Worm (Caenorhabditis elegans): ENCODE data around the gene B0035.3.

B0035.3 gene

DNA sequence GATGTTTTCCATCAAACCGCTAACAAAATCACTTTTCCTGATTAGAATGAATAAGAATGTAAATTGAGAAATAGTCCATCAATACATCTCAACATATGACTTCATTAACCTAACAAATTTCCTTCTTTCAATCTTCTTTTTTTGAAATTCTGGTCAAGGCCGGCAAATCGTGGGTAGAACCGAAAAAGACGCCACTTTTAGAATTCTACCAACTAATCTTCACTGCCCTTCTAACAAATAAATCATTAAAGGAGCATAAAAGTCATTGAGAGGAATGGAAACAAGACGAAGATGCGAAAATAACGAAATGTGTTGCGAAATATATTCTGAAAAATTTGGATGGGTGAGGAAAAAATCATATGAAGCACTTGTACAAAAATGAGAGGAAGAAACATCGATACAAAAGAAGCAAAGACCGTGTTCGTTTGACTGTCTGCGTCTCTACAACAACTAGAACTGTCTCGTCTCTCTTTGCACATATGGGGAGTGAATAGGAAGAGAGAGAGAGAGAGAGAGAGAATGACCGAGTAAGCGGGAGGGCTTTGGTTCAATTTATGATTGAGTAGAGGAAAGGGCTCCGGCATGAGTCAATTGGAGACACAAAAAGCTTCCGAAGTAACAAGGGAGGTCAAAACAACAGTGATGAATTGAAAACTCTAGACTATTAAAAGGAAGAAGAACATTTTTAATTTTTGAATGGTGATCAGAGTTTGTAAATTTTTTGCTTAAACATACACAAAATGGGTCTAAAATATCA, 49.2 kb upstream of the B0035.3 start:
- TF ChIP-seq ama-1 (optimal IDR thresholded peaks at IDR 0.05): no peak
- no peak for TF ChIP-seq syd-9 (tag; optimal IDR thresholded peaks at IDR 0.05)
- TF ChIP-seq tbx-2 (tag; optimal IDR thresholded peaks at IDR 0.05): peak; percentile 0
- peak; percentile 5 for TF ChIP-seq nfya-1 (tag; optimal IDR thresholded peaks at IDR 0.05)

DNA sequence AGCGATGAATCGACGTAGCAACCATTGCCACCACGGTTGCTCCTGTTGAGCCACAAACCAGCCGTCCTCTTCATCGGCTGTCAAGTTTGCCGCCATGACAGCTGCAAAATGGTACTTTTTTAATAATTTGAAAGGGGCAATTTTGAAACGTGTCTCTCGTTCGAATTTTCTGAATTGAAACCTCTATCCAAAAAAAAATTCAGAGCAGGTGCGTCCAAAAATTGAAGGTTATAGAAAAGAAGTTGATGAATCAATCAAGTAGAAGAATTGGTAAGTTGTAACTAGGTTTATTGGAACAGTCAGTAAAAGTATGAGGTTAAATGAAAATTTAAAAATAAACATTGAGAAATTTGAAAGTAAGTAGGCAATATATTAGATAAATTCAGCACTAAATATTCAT, 46.6 kb upstream of the B0035.3 start, which contains the start of gene T01G1.4:
TSS of gene T01G1.4 (minus strand) at position 101 of the 400 bp plus-strand sequence.
- TF ChIP-seq gmeb-2 (tag; optimal IDR thresholded peaks at IDR 0.05): no peak
- TF ChIP-seq pax-1 (tag; optimal IDR thresholded peaks at IDR 0.05): no peak
- TF ChIP-seq madf-2 (tag; optimal IDR thresholded peaks at IDR 0.05): no peak
- TF ChIP-seq hlh-15 (tag; optimal IDR thresholded peaks at IDR 0.05): no peak
- no peak for TF ChIP-seq ceh-30 (tag; optimal IDR thresholded peaks at IDR 0.05)
- no peak for TF ChIP-seq hlh-30 (tag; optimal IDR thresholded peaks at IDR 0.05; ENCODE audit: insufficient read depth)
- TF ChIP-seq unc-42 (tag; optimal IDR thresholded peaks at IDR 0.05): no peak
- TF ChIP-seq sox-4 (tag; optimal IDR thresholded peaks at IDR 0.05): no peak
- no peak for TF ChIP-seq pqm-1 (tag; optimal IDR thresholded peaks at IDR 0.05)
- no peak for TF ChIP-seq tbx-2 (tag; optimal IDR thresholded peaks at IDR 0.05)
- TF ChIP-seq lin-11 (tag; optimal IDR thresholded peaks at IDR 0.05): no peak
- no peak for TF ChIP-seq ztf-16 (tag; optimal IDR thresholded peaks at IDR 0.05)
- no peak for TF ChIP-seq tbx-7 (tag; optimal IDR thresholded peaks at IDR 0.05)
- no peak for TF ChIP-seq dve-1 (tag; optimal IDR thresholded peaks at IDR 0.05)
- no peak for TF ChIP-seq che-1 (tag; optimal IDR thresholded peaks at IDR 0.05)
- TF ChIP-seq rnt-1 (tag; optimal IDR thresholded peaks at IDR 0.05): no peak
- TF ChIP-seq pros-1 (tag; optimal IDR thresholded peaks at IDR 0.05): no peak
- no peak for TF ChIP-seq ceh-19 (GFP tag; optimal IDR thresholded peaks at IDR 0.05)
- TF ChIP-seq unc-86 (tag; optimal IDR thresholded peaks at IDR 0.05): no peak
- TF ChIP-seq lim-6 (tag; optimal IDR thresholded peaks at IDR 0.05): no peak

DNA sequence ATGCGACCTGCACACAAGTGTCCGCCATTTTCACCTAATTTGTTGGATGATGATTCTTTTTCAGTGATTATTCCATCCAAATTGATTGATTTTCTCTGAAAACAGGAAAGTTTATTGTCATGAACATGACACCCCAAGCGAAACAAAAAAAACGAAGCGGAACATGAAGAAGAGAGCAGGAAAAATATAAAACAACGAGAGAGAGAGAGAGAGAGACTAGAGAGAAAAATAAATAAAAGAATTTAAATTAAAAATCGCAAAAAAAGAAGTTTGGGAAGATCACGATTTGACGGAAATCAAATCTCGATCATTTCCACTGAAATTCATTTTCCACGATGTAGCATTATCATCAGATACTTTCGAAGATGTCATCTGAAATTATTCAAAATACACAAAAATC, 45.0 kb upstream of the B0035.3 start, which contains the start of gene klp-12:
TSS of gene klp-12 (minus strand) at position 101 of the 400 bp plus-strand sequence.
- TF ChIP-seq ceh-34 (tag; optimal IDR thresholded peaks at IDR 0.05) (no peak), mec-3 (tag; optimal IDR thresholded peaks at IDR 0.05; ENCODE audit: borderline replicate concordance) (no peak), T23F11.4 (GFP tag; optimal IDR thresholded peaks at IDR 0.05) (no peak), dmd-4 (tag; optimal IDR thresholded peaks at IDR 0.05; ENCODE audit: borderline replicate concordance) (no peak), pax-1 (tag; optimal IDR thresholded peaks at IDR 0.05) (no peak), unc-42 (tag; optimal IDR thresholded peaks at IDR 0.05) (no peak), sdc-2 (tag; optimal IDR thresholded peaks at IDR 0.05) (no peak), pag-3 (tag; optimal IDR thresholded peaks at IDR 0.05; ENCODE audit: borderline replicate concordance) (no peak), hlh-6 (tag; optimal IDR thresholded peaks at IDR 0.05) (no peak), syd-9 (tag; optimal IDR thresholded peaks at IDR 0.05) (no peak), sox-2 (GFP tag; IDR thresholded peaks at IDR 0.05) (no peak), ref-2 (tag; optimal IDR thresholded peaks at IDR 0.05) (no peak), pqm-1 (tag; optimal IDR thresholded peaks at IDR 0.05) (no peak), K02D7.2 (tag; optimal IDR thresholded peaks at IDR 0.05) (no peak), pha-2 (tag; optimal IDR thresholded peaks at IDR 0.05) (no peak), ets-4 (tag; optimal IDR thresholded peaks at IDR 0.05) (no peak)

DNA sequence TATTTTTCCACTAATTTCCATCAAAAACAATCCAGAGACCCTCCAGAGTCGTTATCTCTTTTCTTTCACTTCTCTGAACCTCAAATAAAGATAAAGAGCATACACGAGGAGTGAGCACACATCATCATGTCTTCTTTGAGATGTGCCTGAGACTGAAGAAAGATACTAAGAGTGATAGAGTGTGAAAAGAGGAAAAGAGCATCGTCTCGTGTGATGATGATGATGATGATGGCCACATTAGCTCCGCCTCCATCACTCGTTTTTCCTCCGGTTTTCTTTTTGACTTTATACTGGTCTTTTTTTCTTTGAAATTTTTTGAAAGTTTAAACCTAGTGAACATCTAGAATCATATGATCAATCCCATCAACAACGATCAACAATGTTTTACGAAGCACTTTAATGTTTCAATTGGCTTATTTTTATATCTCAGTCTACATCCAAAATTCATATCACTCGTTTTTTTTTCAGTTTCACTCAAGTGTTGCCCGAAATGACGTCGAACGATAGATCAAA, 39.2 kb upstream of the B0035.3 start, which contains the start of gene T01G1.2:
TSS of gene T01G1.2 (plus strand) at position 463 of the 513 bp plus-strand sequence.
- TF ChIP-seq ahr-1 (tag; optimal IDR thresholded peaks at IDR 0.05) (no peak), tbx-2 (tag; optimal IDR thresholded peaks at IDR 0.05) (no peak), unc-55 (GFP tag; optimal IDR thresholded peaks at IDR 0.05) (peak; percentile 67), pha-2 (tag; optimal IDR thresholded peaks at IDR 0.05) (no peak), pqm-1 (tag; optimal IDR thresholded peaks at IDR 0.05) (no peak), ceh-18 (tag; optimal IDR thresholded peaks at IDR 0.05) (peak; percentile 36)

All from whole organism, late embryonic.